Worm (Caenorhabditis elegans): Measurements from ENCODE around the gene asp-13.

- TF ChIP-seq Y53G8AR.9 (GFP tag; conservative IDR thresholded peaks at IDR 0.05), result no peak
- no peak for TF ChIP-seq aptf-3 (GFP tag; IDR thresholded peaks at IDR 0.05)
- TF ChIP-seq unc-130 (GFP tag; optimal IDR thresholded peaks at IDR 0.05), result no peak
- TF ChIP-seq him-1 (tag; optimal IDR thresholded peaks at IDR 0.05), result no peak
- TF ChIP-seq ceh-40 (GFP tag; IDR thresholded peaks at IDR 0.05), result no peak
- no peak for TF ChIP-seq dox-1 (GFP tag; IDR thresholded peaks at IDR 0.05)
- no peak for TF ChIP-seq repo-1 (tag; optimal IDR thresholded peaks at IDR 0.05)
- no peak for TF ChIP-seq pha-4 (tag; optimal IDR thresholded peaks at IDR 0.05)
These were observed 20.0 kb upstream of the asp-13 start for ce11 chrV:8663023-8663422.

Data from whole organism, young adult.